Worm (Caenorhabditis elegans): ENCODE results near the gene nck-1.

- TF ChIP-seq hmbx-1 (tag; optimal IDR thresholded peaks at IDR 0.05) (no peak), F13C5.2 (tag; optimal IDR thresholded peaks at IDR 0.05) (no peak), scrt-1 (GFP tag; IDR thresholded peaks at IDR 0.05) (no peak), ama-1 (optimal IDR thresholded peaks at IDR 0.05) (no peak), flt-1 (GFP tag; IDR thresholded peaks at IDR 0.05) (no peak), sea-1 (GFP tag; conservative IDR thresholded peaks at IDR 0.05) (no peak), pes-1 (GFP tag; IDR thresholded peaks at IDR 0.05) (no peak), ceh-36 (tag; optimal IDR thresholded peaks at IDR 0.05) (no peak), hnd-1 (tag; optimal IDR thresholded peaks at IDR 0.05) (no peak), hmg-4 (GFP tag; optimal IDR thresholded peaks at IDR 0.05) (no peak), tra-4 (tag; optimal IDR thresholded peaks at IDR 0.05) (no peak), B0310.2 (tag; optimal IDR thresholded peaks at IDR 0.05) (no peak), tbx-37 (GFP tag; conservative IDR thresholded peaks at IDR 0.05) (no peak), aly-1 (tag; optimal IDR thresholded peaks at IDR 0.05) (no peak)
Measured at ce11 chrX:4193080-4193479, 39.8 kb upstream of the nck-1 start.
